Fruit fly (Drosophila melanogaster) whole organism, wandering third instar larva: ENCODE data around the gene Vha36-3.

Source experiments
- CG32264 ChIP-seq: fragments of 200-800 bp; sonication (Bioruptor generic); optimal IDR thresholded peaks from 2 replicates; lab custom pipeline; 2016; ENCODE audit warnings: missing biosample characterization, missing genetic modification characterization
- HLH106 ChIP-seq: fragments of 200-800 bp; optimal IDR thresholded peaks from 3 replicates; lab custom pipeline; 2019; ENCODE audit warnings: missing biosample characterization, mild to moderate bottlenecking, missing genetic modification characterization, moderate library complexity
- Hnf4 ChIP-seq: fragments of 200-800 bp; sonication (Bioruptor generic); optimal IDR thresholded peaks from 2 replicates; lab custom pipeline; 2016; ENCODE audit warnings: missing biosample characterization, mild to moderate bottlenecking, missing genetic modification characterization
- Hr83 ChIP-seq: fragments of 200-300 bp; sonication (Bioruptor generic); optimal IDR thresholded peaks from 2 replicates; lab custom pipeline; 2016; ENCODE audit warnings: missing biosample characterization, mild to moderate bottlenecking, missing genetic modification characterization, moderate library complexity; ENCODE audit not compliant: poor library complexity, severe bottlenecking
- Mio ChIP-seq: sonication (Bioruptor generic); optimal IDR thresholded peaks from 2 replicates; lab custom pipeline; 2016; ENCODE audit warnings: missing biosample characterization, missing genetic modification characterization
- Vsx2 ChIP-seq: fragments of 200-300, 225-300 bp; sonication (Bioruptor generic); optimal IDR thresholded peaks from 2 replicates; lab custom pipeline; 2018; ENCODE audit warnings: missing biosample characterization, missing genetic modification characterization; ENCODE audit not compliant: partially characterized antibody
- ey ChIP-seq: fragments of 200-800 bp; sonication (Bioruptor generic); optimal IDR thresholded peaks from 2 replicates; lab custom pipeline; 2016; ENCODE audit warnings: missing biosample characterization, missing genetic modification characterization
- foxo ChIP-seq, 2 experiments: fragments of 200-800 bp; sonication (Bioruptor generic); optimal IDR thresholded peaks; 2 replicates in 1 of 2; 3 replicates in 1 of 2; lab custom pipeline; 2016 to 2017; ENCODE audit warnings: missing biosample characterization in 2 of 2, missing genetic modification characterization in 2 of 2
- fru ChIP-seq: fragments of 200-800 bp; sonication (Bioruptor generic); optimal IDR thresholded peaks from 3 replicates; lab custom pipeline; 2016; ENCODE audit warnings: missing biosample characterization, mild to moderate bottlenecking, missing genetic modification characterization
- h ChIP-seq: fragments of 200-800 bp; sonication (Bioruptor generic); optimal IDR thresholded peaks from 3 replicates; lab custom pipeline; 2016; ENCODE audit warnings: missing biosample characterization, mild to moderate bottlenecking, missing genetic modification characterization
- psq ChIP-seq: fragments of 200-800 bp; sonication (Bioruptor generic); optimal IDR thresholded peaks from 3 replicates; lab custom pipeline; 2017; ENCODE audit warnings: missing biosample characterization, mild to moderate bottlenecking, missing genetic modification characterization, moderate library complexity
- rgr ChIP-seq: fragments of 200-800 bp; sonication (Bioruptor generic); optimal IDR thresholded peaks from 3 replicates; lab custom pipeline; 2016; ENCODE audit warnings: missing biosample characterization, mild to moderate bottlenecking, missing genetic modification characterization
- sv ChIP-seq: fragments of 200-800 bp; sonication (Bioruptor generic); optimal IDR thresholded peaks from 3 replicates; lab custom pipeline; 2016; ENCODE audit warnings: missing biosample characterization, missing genetic modification characterization
- tai ChIP-seq: sonication (Bioruptor generic); optimal IDR thresholded peaks from 2 replicates; lab custom pipeline; 2016; ENCODE audit warnings: missing biosample characterization, missing genetic modification characterization
- woc ChIP-seq: sonication (Bioruptor generic); optimal IDR thresholded peaks from 2 replicates; lab custom pipeline; 2016; ENCODE audit warnings: missing biosample characterization, mild to moderate bottlenecking, missing genetic modification characterization

The Vha36-3 gene

dm6 chrX:2534951-2535693, 45.2 kb downstream of the Vha36-3 start:
- TF ChIP-seq Vsx2 (GFP tag; lab: Kevin White, UChicago), result no peak

dm6 chrX:2533843-2534473, 46.4 kb downstream of the Vha36-3 start:
- TF ChIP-seq sv (GFP tag; lab: Kevin White, UChicago), result peak; percentile 29
- peak; percentile 33 for TF ChIP-seq fru (GFP tag; lab: Kevin White, UChicago)
- TF ChIP-seq Hr83 (GFP tag; lab: Kevin White, UChicago), result no peak
- TF ChIP-seq h (GFP tag; lab: Kevin White, UChicago), result peak; percentile 41
- peak; percentile 36 for TF ChIP-seq ey (GFP tag; lab: Kevin White, UChicago)
- peak in 1 of 2 experiments; percentile 52 for TF ChIP-seq foxo (GFP tag; optimal IDR thresholded peaks at IDR 0.05; lab: Kevin White, UChicago)
- peak; percentile 33 for TF ChIP-seq rgr (GFP tag; lab: Kevin White, UChicago)
- no peak for TF ChIP-seq Vsx2 (GFP tag; lab: Kevin White, UChicago)
- peak; percentile 5 for TF ChIP-seq HLH106 (tag; lab: Kevin White, UChicago)
- peak; percentile 32 for TF ChIP-seq woc (GFP tag; lab: Kevin White, UChicago)
- TF ChIP-seq, all 38 proteins: peak for 8

dm6 chrX:2531280-2531807, 49.0 kb downstream of the Vha36-3 start:
- TF ChIP-seq CG32264 (GFP tag; lab: Kevin White, UChicago), result no peak
- no peak for TF ChIP-seq fru (GFP tag; lab: Kevin White, UChicago)
- no peak for TF ChIP-seq Hnf4 (GFP tag; lab: Kevin White, UChicago)
- TF ChIP-seq Mio (GFP tag; lab: Kevin White, UChicago), result no peak
- no peak for TF ChIP-seq sv (GFP tag; lab: Kevin White, UChicago)
- no peak for TF ChIP-seq psq (GFP tag; lab: Kevin White, UChicago)
- no peak for TF ChIP-seq tai
- no peak for TF ChIP-seq foxo (GFP tag; optimal IDR thresholded peaks at IDR 0.05; lab: Kevin White, UChicago)
